Fruit fly (Drosophila melanogaster) whole organism, embryonic: ENCODE data around the gene CG12661.
A peak's percentile ranks its signal among the peaks of the same experiment; 100 is the strongest.

Experiments used
- Bgb ChIP-seq: fragments of 200-800 bp; sonication (Bioruptor generic); IDR thresholded peaks from 2 replicates; pipeline ENCODE4 v1.3.6; 2022; ENCODE audit warnings: missing biosample characterization, missing genetic modification characterization; ENCODE audit not compliant: partially characterized antibody
- CG10267 ChIP-seq: fragments of 200-800 bp; sonication (Bioruptor generic); optimal IDR thresholded peaks from 2 replicates; lab custom pipeline; 2018; ENCODE audit warnings: missing biosample characterization, mild to moderate bottlenecking, missing genetic modification characterization, moderate library complexity
- CG13123 ChIP-seq: fragments of 200-800 bp; sonication (Bioruptor generic); optimal IDR thresholded peaks from 2 replicates; lab custom pipeline; 2016; ENCODE audit warnings: missing biosample characterization, missing genetic modification characterization
- CG13296 ChIP-seq: fragments of 200-800 bp; sonication (Bioruptor generic); optimal IDR thresholded peaks from 3 replicates; lab custom pipeline; 2018; ENCODE audit warnings: missing biosample characterization, mild to moderate bottlenecking, missing genetic modification characterization
- CG14710 ChIP-seq: fragments of 200-800 bp; sonication (Bioruptor generic); optimal IDR thresholded peaks from 3 replicates; lab custom pipeline; 2019; ENCODE audit warnings: missing biosample characterization, mild to moderate bottlenecking, missing genetic modification characterization, moderate library complexity
- CG16813 ChIP-seq: fragments of 200-800 bp; sonication (Bioruptor generic); IDR thresholded peaks from 3 replicates; pipeline ENCODE4 v1.3.6; 2022; ENCODE audit warnings: missing biosample characterization, missing genetic modification characterization; ENCODE audit not compliant: partially characterized antibody
- CG17186 ChIP-seq: fragments of 200-800 bp; sonication (Bioruptor generic); optimal IDR thresholded peaks from 3 replicates; lab custom pipeline; 2017; ENCODE audit warnings: missing biosample characterization, missing genetic modification reagents, missing genetic modification characterization
- CG17568 ChIP-seq: fragments of 200-800 bp; sonication (Bioruptor generic); optimal IDR thresholded peaks from 2 replicates; lab custom pipeline; 2018; ENCODE audit warnings: missing biosample characterization, mild to moderate bottlenecking, missing genetic modification characterization, moderate library complexity
- CG1792 ChIP-seq: fragments of 200-800 bp; sonication (Bioruptor generic); optimal IDR thresholded peaks from 2 replicates; lab custom pipeline; 2016; ENCODE audit warnings: missing biosample characterization, missing genetic modification characterization
- CG30020 ChIP-seq: fragments of 200-800 bp; optimal IDR thresholded peaks from 2 replicates; lab custom pipeline; 2019; ENCODE audit warnings: missing biosample characterization, mild to moderate bottlenecking, missing genetic modification characterization, moderate library complexity
- CG34376 ChIP-seq: fragments of 200-800 bp; sonication (Bioruptor generic); optimal IDR thresholded peaks from 2 replicates; lab custom pipeline; 2018; ENCODE audit warnings: missing biosample characterization, mild to moderate bottlenecking, missing genetic modification characterization
- CG3726 ChIP-seq: fragments of 200-800 bp; sonication (Bioruptor generic); IDR thresholded peaks from 3 replicates; pipeline ENCODE4, ENCODE4 v1.3.6; 2022; ENCODE audit warnings: missing biosample characterization, missing genetic modification characterization
- CG4404 ChIP-seq: fragments of 200-800 bp; sonication (Bioruptor generic); IDR thresholded peaks from 2 replicates; pipeline ENCODE4 v1.3.6; 2022; ENCODE audit warnings: missing biosample characterization, missing genetic modification characterization
- CG4854 ChIP-seq: fragments of 200-800 bp; sonication (Bioruptor generic); optimal IDR thresholded peaks from 2 replicates; lab custom pipeline; 2016; ENCODE audit warnings: missing biosample characterization, missing genetic modification characterization, inconsistent platforms
- CG7745 ChIP-seq: fragments of 200-800 bp; sonication (Bioruptor generic); optimal IDR thresholded peaks from 2 replicates; lab custom pipeline; 2018; ENCODE audit warnings: missing biosample characterization, mild to moderate bottlenecking, missing genetic modification characterization, moderate library complexity
- CG7963 ChIP-seq: fragments of 200-800 bp; sonication (Bioruptor generic); IDR thresholded peaks from 3 replicates; pipeline ENCODE4 v1.3.6; 2022; ENCODE audit warnings: missing biosample characterization, missing genetic modification characterization; ENCODE audit not compliant: partially characterized antibody
- CG8388 ChIP-seq: fragments of 200-800 bp; sonication (Bioruptor generic); optimal IDR thresholded peaks from 2 replicates; lab custom pipeline; 2019; ENCODE audit warnings: missing biosample characterization, mild to moderate bottlenecking, missing genetic modification characterization, moderate library complexity
- Dfd ChIP-seq, 2 experiments: fragments of >200 bp; optimal IDR thresholded peaks; 2 replicates each; lab custom pipeline; 2017; ENCODE audit warnings: missing biosample characterization in 2 of 2, missing genetic modification characterization in 2 of 2
- Drgx ChIP-seq: fragments of 200-800 bp; sonication (Bioruptor generic); IDR thresholded peaks from 2 replicates; pipeline ENCODE4 v1.3.6; 2022; ENCODE audit warnings: missing biosample characterization, missing genetic modification characterization
- Ets97D ChIP-seq: fragments of 200-800 bp; sonication (Bioruptor generic); optimal IDR thresholded peaks from 3 replicates; lab custom pipeline; 2016; ENCODE audit warnings: missing biosample characterization, missing genetic modification characterization
- Fer2 ChIP-seq: fragments of 200-800 bp; sonication (Bioruptor generic); optimal IDR thresholded peaks from 2 replicates; lab custom pipeline; 2018; ENCODE audit warnings: missing biosample characterization, mild to moderate bottlenecking, missing genetic modification characterization, moderate library complexity
- Hr39 ChIP-seq: fragments of >200 bp; optimal IDR thresholded peaks from 2 replicates; lab custom pipeline; 2017
- Lhr ChIP-seq: fragments of 200-800 bp; sonication (Bioruptor generic); optimal IDR thresholded peaks from 3 replicates; lab custom pipeline; 2017; ENCODE audit warnings: mild to moderate bottlenecking, missing biosample characterization, missing genetic modification reagents, missing genetic modification characterization
- Lim3 ChIP-seq: fragments of 200-800 bp; sonication (Bioruptor generic); IDR thresholded peaks from 2 replicates; pipeline ENCODE4 v1.3.6; 2022; ENCODE audit warnings: missing biosample characterization, missing genetic modification characterization
- MBD-R2 ChIP-seq: fragments of 200-800 bp; sonication (Bioruptor generic); IDR thresholded peaks from 2 replicates; pipeline ENCODE4 v1.3.6; 2022; ENCODE audit warnings: missing biosample characterization, missing genetic modification characterization
- Max ChIP-seq: fragments of 200-800 bp; sonication (Bioruptor generic); optimal IDR thresholded peaks from 2 replicates; lab custom pipeline; 2016; ENCODE audit warnings: missing biosample characterization, mild to moderate bottlenecking, missing genetic modification characterization
- Nf-YB ChIP-seq: fragments of 200-800 bp; sonication (Bioruptor generic); optimal IDR thresholded peaks from 3 replicates; lab custom pipeline; 2019; ENCODE audit warnings: missing biosample characterization, mild to moderate bottlenecking, missing genetic modification characterization, moderate library complexity
- Taf1 ChIP-seq: fragments of 200-800 bp; sonication (Bioruptor generic); IDR thresholded peaks from 2 replicates; pipeline ENCODE4 v1.3.6; 2022; ENCODE audit warnings: missing biosample characterization, missing genetic modification characterization
- Xrp1 ChIP-seq: fragments of 200-800 bp; sonication (Bioruptor generic); IDR thresholded peaks from 2 replicates; pipeline ENCODE4 v1.3.6; 2022; ENCODE audit warnings: missing biosample characterization, missing genetic modification characterization
- abd-A ChIP-seq: fragments of 200-800 bp; sonication (Bioruptor generic); optimal IDR thresholded peaks from 3 replicates; lab custom pipeline; 2019; ENCODE audit warnings: missing biosample characterization, mild to moderate bottlenecking, missing genetic modification characterization, moderate library complexity
- ac ChIP-seq: fragments of 200-800 bp; sonication (Bioruptor generic); optimal IDR thresholded peaks from 3 replicates; lab custom pipeline; 2017; ENCODE audit warnings: missing biosample characterization, mild to moderate bottlenecking, missing genetic modification characterization
- amos ChIP-seq: fragments of 200-800 bp; sonication (Bioruptor generic); IDR thresholded peaks from 2 replicates; pipeline ENCODE4 v1.3.6; 2022; ENCODE audit warnings: missing biosample characterization, missing genetic modification characterization; ENCODE audit not compliant: partially characterized antibody
- ash1 ChIP-seq: fragments of 200-800 bp; sonication (Bioruptor generic); optimal IDR thresholded peaks from 2 replicates; lab custom pipeline; 2018; ENCODE audit warnings: missing biosample characterization, mild to moderate bottlenecking, missing genetic modification characterization
- ci ChIP-seq: fragments of 200-800 bp; sonication (Bioruptor generic); IDR thresholded peaks from 3 replicates; pipeline ENCODE4 v1.3.6; 2022; ENCODE audit warnings: missing biosample characterization, missing genetic modification characterization
- dan ChIP-seq: fragments of 200-800 bp; sonication (Bioruptor generic); IDR thresholded peaks from 2 replicates; pipeline ENCODE4 v1.3.6; 2022; ENCODE audit warnings: missing biosample characterization, missing genetic modification characterization
- dimm ChIP-seq: fragments of 200-800 bp; sonication (Bioruptor generic); IDR thresholded peaks from 2 replicates; pipeline ENCODE4 v1.3.6; 2022; ENCODE audit warnings: missing biosample characterization, missing genetic modification characterization
- fu2 ChIP-seq: fragments of 200-800 bp; sonication (Bioruptor generic); optimal IDR thresholded peaks from 2 replicates; lab custom pipeline; 2016; ENCODE audit warnings: missing biosample characterization, missing genetic modification characterization
- gsb-n ChIP-seq: fragments of 200-800 bp; sonication (Bioruptor generic); optimal IDR thresholded peaks from 3 replicates; lab custom pipeline; 2018; ENCODE audit warnings: missing biosample characterization, mild to moderate bottlenecking, missing genetic modification characterization
- her ChIP-seq: fragments of 200-800 bp; sonication (Bioruptor generic); optimal IDR thresholded peaks from 2 replicates; lab custom pipeline; 2016; ENCODE audit warnings: missing biosample characterization, missing genetic modification characterization
- ken ChIP-seq: fragments of 200-800 bp; sonication (Bioruptor generic); IDR thresholded peaks from 3 replicates; pipeline ENCODE4 v1.3.6; 2022; ENCODE audit warnings: missing biosample characterization, missing genetic modification characterization
- klu ChIP-seq: fragments of 200-800 bp; sonication (Bioruptor generic); IDR thresholded peaks from 2 replicates; pipeline ENCODE4 v1.3.6; 2022; ENCODE audit warnings: missing biosample characterization, missing genetic modification characterization
- kni ChIP-seq: fragments of 200-800 bp; sonication (Bioruptor generic); optimal IDR thresholded peaks from 3 replicates; lab custom pipeline; 2017; ENCODE audit warnings: mild to moderate bottlenecking, missing biosample characterization, missing genetic modification reagents, missing genetic modification characterization
- lilli ChIP-seq: fragments of 200-800 bp; sonication (Bioruptor generic); optimal IDR thresholded peaks from 3 replicates; lab custom pipeline; 2016; ENCODE audit warnings: missing biosample characterization, missing genetic modification characterization
- mam ChIP-seq: fragments of 200-800 bp; sonication (Bioruptor generic); optimal IDR thresholded peaks from 3 replicates; lab custom pipeline; 2016; ENCODE audit warnings: missing biosample characterization, missing genetic modification characterization
- otp ChIP-seq: fragments of 200-800 bp; sonication (Bioruptor generic); IDR thresholded peaks from 3 replicates; pipeline ENCODE4, ENCODE4 v1.3.6; 2022; ENCODE audit warnings: missing biosample characterization, missing genetic modification characterization
- phol ChIP-seq: fragments of 200-800 bp; sonication (Bioruptor generic); optimal IDR thresholded peaks from 3 replicates; lab custom pipeline; 2018; ENCODE audit warnings: missing biosample characterization, mild to moderate bottlenecking, missing genetic modification characterization, moderate library complexity
- sima ChIP-seq: fragments of 200-800 bp; sonication (Bioruptor generic); optimal IDR thresholded peaks from 2 replicates; lab custom pipeline; 2016; ENCODE audit warnings: missing biosample characterization, missing genetic modification characterization
- slou ChIP-seq: fragments of 200-800 bp; sonication (Bioruptor generic); optimal IDR thresholded peaks from 3 replicates; lab custom pipeline; 2016; ENCODE audit warnings: missing biosample characterization, missing genetic modification characterization
- tup ChIP-seq: fragments of 200-800 bp; sonication (Bioruptor generic); optimal IDR thresholded peaks from 2 replicates; lab custom pipeline; 2016; ENCODE audit warnings: missing biosample characterization, mild to moderate bottlenecking, missing genetic modification characterization, moderate library complexity
- vnd ChIP-seq: fragments of 200-800 bp; sonication (Bioruptor generic); IDR thresholded peaks from 3 replicates; pipeline ENCODE4 v1.3.6; 2022; ENCODE audit warnings: missing biosample characterization, missing genetic modification characterization; ENCODE audit not compliant: partially characterized antibody
- vvl ChIP-seq: fragments of 200-800 bp; sonication (Bioruptor generic); IDR thresholded peaks from 2 replicates; pipeline ENCODE4 v1.3.6; 2022; ENCODE audit warnings: missing biosample characterization, missing genetic modification characterization

Gene CG12661

DNA sequence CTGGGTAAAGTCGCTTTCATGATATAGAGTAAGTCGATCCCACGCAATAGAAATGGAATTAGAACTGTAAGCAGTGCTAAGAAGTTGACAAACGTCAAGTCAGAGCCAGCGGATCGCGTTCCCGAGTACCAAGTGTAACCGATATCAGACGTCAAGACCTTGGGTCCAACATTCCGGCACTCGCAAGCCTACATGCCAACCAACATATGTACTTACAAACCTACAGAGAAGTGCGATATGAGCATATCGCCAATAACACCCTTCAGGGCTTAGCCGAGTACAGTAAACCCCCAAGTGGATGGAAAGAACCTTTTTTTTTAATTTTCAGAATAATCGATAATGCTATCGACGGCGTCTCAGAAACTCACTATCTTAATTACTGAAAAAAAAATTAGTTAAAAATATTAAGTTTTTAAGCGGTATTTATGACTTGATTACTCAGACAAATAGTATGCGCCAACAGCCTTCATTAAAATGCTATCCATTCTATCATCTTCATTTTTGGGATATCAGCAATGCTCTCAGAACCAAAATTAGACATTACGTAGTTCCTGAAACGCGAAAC lies 31.0 kb downstream of the CG12661 start (continued):
- peak; percentile 33 for TF ChIP-seq phol (tag; lab: Kevin White, UChicago)
- TF ChIP-seq CG8388 = peak; percentile 17
- TF ChIP-seq Ets97D = peak; percentile 18
- TF ChIP-seq dan = no peak
- no peak for TF ChIP-seq Drgx
- no peak for TF ChIP-seq vnd (GFP tag; lab: Robert Waterston, UW)
- peak; percentile 49; the same call in 1 of the 2 replicates for TF ChIP-seq vvl (GFP tag; lab: Robert Waterston, UW)
- no peak for TF ChIP-seq CG1792 (GFP tag; lab: Kevin White, UChicago)
- TF ChIP-seq CG4854 = peak; percentile 6
- no peak for TF ChIP-seq CG17186
- TF ChIP-seq CG3726 (GFP tag; lab: Robert Waterston, UW) = no peak
- peak; percentile 31; the same call in 1 of the 2 replicates for TF ChIP-seq Taf1 (GFP tag; lab: Robert Waterston, UW)
- no peak for TF ChIP-seq her
- TF ChIP-seq Nf-YB = no peak
- no peak for TF ChIP-seq Hr39 (lab: Kevin White, UChicago)
- TF ChIP-seq ac (GFP tag; lab: Kevin White, UChicago) = no peak
- TF ChIP-seq CG16813 (GFP tag; lab: Robert Waterston, UW) = no peak
- TF ChIP-seq CG7963 = no peak
- 0 out of 2 replicates have a peak, but pooled peaks have one; percentile 18 for TF ChIP-seq Lim3 (GFP tag; lab: Robert Waterston, UW)
- TF ChIP-seq CG17568 = no peak
- TF ChIP-seq CG30020 (tag; lab: Kevin White, UChicago) = no peak
- TF ChIP-seq Lhr (GFP tag; lab: Kevin White, UChicago) = no peak
- TF ChIP-seq mam (GFP tag; lab: Kevin White, UChicago) = peak; percentile 50
- peak; percentile 66 for TF ChIP-seq CG34376
- TF ChIP-seq klu (GFP tag; lab: Robert Waterston, UW) = no peak
- TF ChIP-seq tup (GFP tag; lab: Kevin White, UChicago) = no peak
- no peak for TF ChIP-seq kni (GFP tag; lab: Kevin White, UChicago)
- TF ChIP-seq ash1 (GFP tag; lab: Kevin White, UChicago) = no peak
- TF ChIP-seq CG7745 (tag; lab: Kevin White, UChicago) = no peak
- no peak for TF ChIP-seq sima (GFP tag; lab: Kevin White, UChicago)
- peak; percentile 26; the same call in 1 of the 2 replicates for TF ChIP-seq Xrp1 (GFP tag; lab: Robert Waterston, UW)
- peak; percentile 69; the same call in 1 of the 3 replicates for TF ChIP-seq otp (GFP tag; lab: Robert Waterston, UW)

DNA sequence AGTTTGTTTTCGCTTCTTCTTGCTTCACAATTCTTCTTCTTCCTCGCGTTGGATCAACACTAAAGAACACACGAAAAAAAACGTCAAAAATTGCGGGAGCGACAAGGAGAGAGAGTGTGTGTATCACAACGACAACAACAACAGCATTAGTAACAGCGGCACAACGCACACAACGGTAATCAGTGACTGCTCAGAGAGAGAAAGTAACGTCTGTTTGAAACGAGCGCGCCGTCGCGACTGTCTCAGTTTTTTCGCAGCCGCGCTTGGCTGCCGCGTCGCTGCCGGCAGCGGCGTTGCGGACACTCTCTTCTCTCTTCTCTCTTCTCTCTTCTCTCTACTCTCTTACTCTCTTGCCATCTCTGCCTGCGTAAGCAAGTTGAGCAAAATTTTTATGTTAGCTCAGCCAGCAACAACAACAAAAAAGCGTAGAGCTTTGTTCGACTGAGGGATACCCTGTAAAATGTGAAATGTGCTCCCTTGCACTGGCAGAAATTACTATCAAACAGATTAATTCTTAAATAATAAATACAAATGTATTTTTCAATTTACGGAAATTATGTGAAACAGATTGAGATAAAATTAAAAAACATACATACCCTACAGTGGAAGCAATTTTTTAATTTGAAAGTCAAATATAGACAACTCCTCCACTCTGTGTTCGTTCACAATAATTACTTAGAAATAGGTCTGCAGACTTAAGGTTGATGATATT lies 31.8 kb downstream of the CG12661 start:
- TF ChIP-seq fu2 (GFP tag; lab: Kevin White, UChicago) = no peak
- peak; percentile 66 for TF ChIP-seq Max (GFP tag; lab: Kevin White, UChicago)
- no peak for TF ChIP-seq CG4404 (GFP tag; lab: Robert Waterston, UW)
- TF ChIP-seq CG13296 (GFP tag; lab: Kevin White, UChicago) = peak; percentile 45
- peak; percentile 79 for TF ChIP-seq ci (GFP tag; lab: Robert Waterston, UW)
- TF ChIP-seq Dfd (GFP tag; optimal IDR thresholded peaks at IDR 0.05; lab: Kevin White, UChicago) = no peak
- TF ChIP-seq ken (GFP tag; lab: Robert Waterston, UW) = peak; percentile 70; the same call in 2 of the 3 replicates
- peak; percentile 18 for TF ChIP-seq abd-A (tag; lab: Kevin White, UChicago)
- TF ChIP-seq dimm (GFP tag; lab: Robert Waterston, UW) = no peak
- no peak for TF ChIP-seq slou (GFP tag; lab: Kevin White, UChicago)
- peak; percentile 57 for TF ChIP-seq CG10267 (tag; lab: Kevin White, UChicago)
- TF ChIP-seq Bgb (GFP tag; lab: Robert Waterston, UW) = peak; percentile 35; the same call in 1 of the 2 replicates
- no peak; the same call in 1 of the 2 replicates for TF ChIP-seq MBD-R2 (GFP tag; lab: Robert Waterston, UW)
- no peak for TF ChIP-seq Fer2 (tag; lab: Kevin White, UChicago)
- peak; percentile 47 for TF ChIP-seq gsb-n
- TF ChIP-seq lilli (GFP tag; lab: Kevin White, UChicago) = peak; percentile 76
- TF ChIP-seq amos (GFP tag; lab: Robert Waterston, UW) = no peak; the same call in 1 of the 2 replicates
- peak; percentile 53 for TF ChIP-seq CG14710 (tag; lab: Kevin White, UChicago)
- TF ChIP-seq CG13123 (GFP tag; lab: Kevin White, UChicago) = peak; percentile 26
